Worm (Caenorhabditis elegans): ENCODE measurements around the gene F12E12.6.

Gene F12E12.6

DNA sequence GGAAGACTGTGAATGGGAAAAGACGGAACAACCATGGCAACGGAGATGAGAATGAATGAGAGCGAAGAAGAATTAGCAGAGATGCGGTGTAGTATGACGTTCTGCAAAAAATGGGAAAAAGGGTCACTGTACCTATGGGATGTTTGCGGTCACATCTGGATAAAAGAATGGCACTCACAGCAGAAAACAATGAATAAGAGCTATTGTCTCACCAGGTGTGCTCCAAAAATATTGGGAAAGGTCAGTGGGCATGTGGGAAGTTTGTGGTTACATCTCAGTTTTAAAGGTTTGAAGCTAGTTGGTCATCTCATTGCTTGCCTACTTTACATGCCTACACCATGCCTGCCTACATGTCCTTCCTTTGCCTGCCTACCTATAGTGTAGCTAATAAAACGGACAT, 13.9 kb upstream of the F12E12.6 start, which contains the start of gene fbxb-91:
Gene fbxb-91 (minus strand): TSS at position 101 of the 400 bp plus-strand sequence.
- no peak for TF ChIP-seq unc-62 (GFP tag; optimal IDR thresholded peaks at IDR 0.05)

DNA sequence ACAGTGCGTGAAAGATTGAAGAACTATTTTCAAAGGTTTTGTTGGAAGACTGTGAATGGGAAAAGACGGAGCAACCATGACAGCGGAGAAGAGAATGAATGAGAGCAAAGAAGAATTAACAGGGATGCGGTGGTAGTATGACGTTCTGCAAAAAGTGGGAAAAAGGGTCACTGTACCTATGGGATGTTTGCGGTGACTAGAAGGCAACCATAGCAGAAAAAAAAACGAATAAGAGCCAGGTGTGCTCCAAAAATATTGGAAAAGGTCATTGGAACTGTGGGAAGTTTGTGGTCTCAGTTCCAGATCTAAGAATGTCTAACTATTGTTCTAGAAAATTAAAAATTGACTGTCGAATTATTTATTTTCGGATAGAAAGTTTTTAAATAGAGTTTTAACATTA, 12.0 kb upstream of the F12E12.6 start, which contains the start of gene fbxb-90:
Gene fbxb-90 (minus strand): TSS at position 101 of the 400 bp plus-strand sequence.
- no peak for TF ChIP-seq unc-62 (GFP tag; optimal IDR thresholded peaks at IDR 0.05)

DNA sequence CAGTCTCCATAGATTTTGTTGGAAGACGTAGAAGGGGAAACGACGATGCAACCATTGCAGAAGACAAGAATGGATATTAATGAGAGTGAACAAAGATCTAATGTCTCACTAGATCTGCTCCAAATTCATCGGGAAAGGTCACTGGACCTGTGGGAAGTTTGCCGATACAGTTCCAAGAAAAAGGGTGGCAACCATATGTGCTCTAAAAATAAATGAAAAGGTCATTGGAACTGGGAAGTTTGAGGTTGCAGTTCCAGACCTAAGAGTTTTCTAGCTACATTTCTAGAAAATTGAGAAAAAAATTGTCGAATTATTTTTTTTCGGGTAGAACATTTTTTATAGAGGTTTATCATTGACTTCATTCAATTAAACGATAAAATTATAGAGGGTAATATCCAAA, 10.7 kb upstream of the F12E12.6 start, which contains the start of gene fbxb-92:
Gene fbxb-92 (minus strand): TSS at position 101 of the 400 bp plus-strand sequence.
- no peak for TF ChIP-seq unc-62 (GFP tag; optimal IDR thresholded peaks at IDR 0.05)

DNA sequence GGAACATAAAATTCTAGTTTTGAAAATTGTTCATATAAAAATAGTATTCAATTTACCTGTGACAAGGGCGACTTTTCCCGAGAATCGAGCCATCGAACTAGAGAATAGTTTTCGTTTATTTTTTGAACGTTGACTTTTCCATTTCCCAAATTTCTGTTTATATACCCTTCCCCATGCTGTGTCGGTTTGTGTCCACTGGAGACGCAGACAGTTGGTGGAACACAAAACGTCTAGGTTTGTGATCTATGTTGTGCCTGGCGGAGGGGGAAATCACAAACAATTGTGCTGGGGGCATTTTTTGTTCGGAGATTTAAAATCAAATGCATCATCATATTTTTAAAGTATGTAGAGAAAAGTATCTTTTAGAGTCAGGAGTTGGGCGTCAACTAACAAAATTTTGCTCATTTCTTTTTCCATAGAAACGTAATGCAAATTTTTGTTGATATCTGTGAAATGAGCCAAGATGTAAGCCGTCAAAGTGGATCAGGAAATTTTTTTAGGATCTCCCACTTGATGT, 7.0 kb upstream of the F12E12.6 start, which contains the start of gene nta-1:
Gene nta-1 (minus strand): TSS at position 131 of the 517 bp plus-strand sequence.
- no peak for TF ChIP-seq unc-62 (GFP tag; optimal IDR thresholded peaks at IDR 0.05)

DNA sequence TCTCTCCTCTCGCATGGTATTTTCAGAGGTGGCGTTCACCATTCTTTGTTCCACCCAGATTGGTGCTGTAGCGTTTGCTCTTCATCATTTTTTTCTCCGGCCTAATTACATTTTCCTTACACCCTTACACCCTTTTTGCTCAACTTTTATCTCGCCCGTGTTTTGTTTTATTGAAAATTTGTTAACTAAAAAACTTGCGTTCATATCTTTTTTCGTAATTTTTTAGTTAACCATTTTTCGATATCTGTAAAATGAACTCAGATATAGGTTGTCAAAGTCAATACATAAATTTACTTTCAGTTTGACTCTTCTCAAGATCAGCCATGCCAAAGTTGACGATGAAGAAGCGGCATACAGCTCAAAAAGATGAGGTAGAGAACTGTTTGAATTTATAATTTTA, 4.8 kb upstream of the F12E12.6 start, which contains the start of gene F12E12.1:
Gene F12E12.1 (plus strand): TSS at position 301 of the 400 bp plus-strand sequence.
- no peak for TF ChIP-seq unc-62 (GFP tag; optimal IDR thresholded peaks at IDR 0.05)

DNA sequence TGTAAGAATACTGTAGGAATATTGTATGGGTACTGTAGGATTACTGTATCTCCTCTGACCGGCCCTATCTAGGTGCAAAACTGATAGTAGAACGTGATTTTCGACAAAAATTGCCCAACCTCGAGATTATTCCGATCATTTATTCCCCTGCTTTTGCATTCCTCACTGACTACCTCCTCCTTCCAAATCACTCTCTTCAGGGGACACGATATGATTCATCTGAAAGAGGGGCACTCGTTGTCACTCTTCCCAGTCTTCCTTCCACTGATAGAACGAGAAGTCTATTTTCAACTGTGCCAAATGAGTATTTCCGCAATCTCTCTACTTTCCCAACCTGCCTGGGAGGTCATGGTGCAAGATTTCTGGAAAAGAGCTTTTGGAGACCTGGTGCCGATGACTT, 2.9 kb upstream of the F12E12.6 start, which contains the start of gene F12E12.2:
Gene F12E12.2 (plus strand): TSS at position 301 of the 400 bp plus-strand sequence.
- TF ChIP-seq unc-62 (GFP tag; optimal IDR thresholded peaks at IDR 0.05): no peak

DNA sequence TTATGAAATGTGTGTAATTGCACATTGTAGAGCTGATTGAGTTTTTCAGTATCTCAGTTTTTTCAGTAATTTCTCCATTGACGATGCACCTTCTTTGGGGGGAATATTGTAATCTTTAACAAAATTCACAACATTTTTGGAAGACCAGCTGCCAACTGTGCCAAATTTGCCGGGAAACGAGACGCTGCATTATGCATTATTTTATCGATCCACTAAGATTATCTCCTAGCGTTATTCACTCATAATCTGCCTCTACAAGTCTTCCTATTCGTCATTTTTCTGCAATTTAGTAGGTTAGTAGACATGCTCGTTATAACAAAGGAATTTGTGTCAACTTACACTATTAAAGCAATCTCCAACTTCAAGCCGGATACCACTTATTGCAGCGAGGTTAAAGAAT, 5.0 kb downstream of the F12E12.6 start, which contains the start of the genes sdz-12 and bath-31:
Gene sdz-12 (minus strand): TSS at position 101 of the 400 bp plus-strand sequence.
Gene bath-31 (plus strand): TSS at position 251 of the 400 bp plus-strand sequence.
- TF ChIP-seq unc-62 (GFP tag; optimal IDR thresholded peaks at IDR 0.05): no peak

DNA sequence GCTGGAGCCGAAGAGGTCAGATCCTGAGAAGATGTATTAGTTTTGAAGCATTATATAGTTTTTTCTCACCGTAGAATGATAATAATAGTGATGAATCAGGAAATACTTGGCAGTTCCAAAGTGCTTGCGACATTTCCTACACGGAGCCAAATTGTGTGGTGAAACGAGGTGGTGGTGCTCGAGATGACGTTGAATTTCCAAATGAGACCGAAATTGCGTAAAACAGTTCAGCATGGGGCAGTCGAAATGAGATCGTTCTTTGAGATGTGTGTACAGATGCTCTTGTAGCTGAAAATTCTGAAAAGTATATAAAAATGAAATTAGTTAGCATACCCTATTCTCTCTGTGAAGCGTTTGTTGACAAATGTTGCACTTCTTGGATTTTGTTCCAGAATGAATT, 8.7 kb downstream of the F12E12.6 start, which contains the start of gene C46E10.8:
Gene C46E10.8 (minus strand): TSS at position 101 of the 400 bp plus-strand sequence.
- no peak for TF ChIP-seq unc-62 (GFP tag; optimal IDR thresholded peaks at IDR 0.05)

DNA sequence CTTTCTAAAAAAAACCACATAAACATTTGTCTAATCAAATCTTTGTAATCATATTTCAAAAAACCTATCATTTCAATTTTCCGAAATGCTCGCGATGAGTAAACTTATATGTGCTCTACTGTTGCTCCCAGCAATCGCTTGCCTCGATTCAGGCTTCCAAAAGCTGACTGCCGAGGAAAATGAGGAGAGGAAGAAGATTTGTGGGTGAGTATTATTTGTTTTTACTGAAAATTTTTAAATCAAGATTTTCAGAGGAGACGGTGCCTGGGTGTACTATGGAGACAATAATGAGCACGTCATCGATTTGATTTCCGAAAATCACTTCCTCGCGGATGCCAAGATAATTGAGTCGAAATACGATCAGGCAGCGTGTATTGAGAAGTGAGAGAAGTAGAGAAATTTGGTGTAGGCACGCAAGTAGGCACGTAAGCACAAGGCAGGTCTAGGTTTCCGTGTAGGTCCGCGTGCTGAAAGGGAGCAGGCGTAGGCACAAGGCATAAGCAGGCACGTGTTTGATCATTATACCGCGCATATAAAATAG, 12.5 kb downstream of the F12E12.6 start, which contains the start of gene C46E10.1:
Gene C46E10.1 (plus strand): TSS at position 51 of the 541 bp plus-strand sequence.
- TF ChIP-seq unc-62 (GFP tag; optimal IDR thresholded peaks at IDR 0.05): no peak

DNA sequence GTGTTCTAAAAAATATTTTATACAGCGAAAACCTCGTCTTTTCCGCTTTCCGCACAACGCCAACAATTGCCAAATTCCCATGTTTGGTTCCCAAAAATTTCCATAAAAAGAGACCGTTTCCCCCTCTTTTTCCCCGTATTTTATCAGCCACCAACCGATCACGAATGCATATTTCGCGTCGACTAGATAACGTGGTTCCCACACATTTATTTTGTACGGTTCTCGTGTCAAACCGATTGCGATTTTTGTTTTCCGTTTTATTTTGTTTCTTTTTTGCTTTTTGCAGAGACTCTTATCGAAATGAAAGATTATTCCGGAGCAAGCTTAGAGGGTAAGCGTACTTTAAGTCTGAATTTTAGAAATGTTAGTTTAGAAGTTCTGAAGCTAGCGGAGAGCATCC, 15.7 kb downstream of the F12E12.6 start, which contains the start of gene C46E10.3:
Gene C46E10.3 (plus strand): TSS at position 301 of the 400 bp plus-strand sequence.
- TF ChIP-seq unc-62 (GFP tag; optimal IDR thresholded peaks at IDR 0.05): no peak

DNA sequence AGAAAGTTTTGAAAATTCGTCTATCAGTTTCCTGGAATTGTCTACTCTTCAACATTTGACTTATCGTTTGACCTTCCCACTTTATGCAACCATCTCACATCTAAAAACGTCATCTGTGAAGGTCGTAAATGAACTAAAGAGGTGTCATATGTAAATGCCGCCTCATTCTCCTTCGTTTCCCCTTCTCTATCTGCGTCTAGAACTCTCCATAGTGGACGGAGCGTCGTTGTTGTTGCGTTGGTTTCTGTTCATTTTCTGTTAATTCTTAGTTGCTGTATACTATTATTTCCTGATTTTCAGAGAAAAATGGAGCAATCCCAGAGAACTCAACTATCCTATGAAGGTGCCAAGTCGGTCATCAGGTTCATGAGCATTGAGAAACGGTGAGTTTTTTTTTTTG, 19.8 kb downstream of the F12E12.6 start, which contains the start of gene fbxc-52:
Gene fbxc-52 (plus strand): TSS at position 301 of the 400 bp plus-strand sequence.
- TF ChIP-seq unc-62 (GFP tag; optimal IDR thresholded peaks at IDR 0.05): no peak

DNA sequence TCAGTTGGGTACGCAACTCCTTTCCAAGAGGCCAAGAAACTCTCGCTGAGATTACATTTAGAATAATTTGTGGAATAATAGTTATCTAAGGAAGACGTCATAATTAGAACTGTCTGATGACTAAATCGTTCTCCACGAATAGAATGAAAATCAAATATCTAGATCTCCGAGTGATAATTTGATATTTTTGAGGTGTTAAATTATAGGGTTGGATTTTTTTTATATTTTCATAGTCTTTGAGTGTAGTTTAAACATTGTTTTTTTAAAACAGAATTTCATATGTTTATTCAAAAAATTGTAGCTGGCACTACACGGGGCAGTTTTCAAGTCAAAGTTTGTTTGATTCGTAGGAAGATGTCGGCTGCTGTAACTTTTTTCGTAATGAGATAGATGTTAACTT, 20.3 kb downstream of the F12E12.6 start, which contains the start of gene srh-99:
Gene srh-99 (minus strand): TSS at position 101 of the 400 bp plus-strand sequence.
- no peak for TF ChIP-seq unc-62 (GFP tag; optimal IDR thresholded peaks at IDR 0.05)

DNA sequence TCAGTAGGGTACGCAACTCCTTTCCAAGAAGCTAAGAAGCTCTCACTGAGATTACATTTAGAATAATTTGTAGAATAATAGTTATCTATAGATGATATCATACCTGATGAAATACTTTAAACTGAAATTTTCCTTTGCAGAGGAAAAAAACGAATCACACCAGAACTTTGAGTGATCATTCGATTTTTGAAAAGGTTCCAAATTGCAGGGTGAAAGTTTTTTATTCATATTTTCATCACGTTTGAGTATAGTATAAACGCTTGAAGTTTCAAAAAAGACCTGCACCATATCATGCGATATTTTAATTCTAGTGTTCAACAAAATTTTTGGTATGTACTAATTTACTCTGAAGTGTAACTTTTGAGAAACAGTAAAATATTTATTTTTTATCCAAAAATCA, 22.1 kb downstream of the F12E12.6 start, which contains the start of gene srh-100:
Gene srh-100 (minus strand): TSS at position 101 of the 400 bp plus-strand sequence.
- no peak for TF ChIP-seq unc-62 (GFP tag; optimal IDR thresholded peaks at IDR 0.05)

DNA sequence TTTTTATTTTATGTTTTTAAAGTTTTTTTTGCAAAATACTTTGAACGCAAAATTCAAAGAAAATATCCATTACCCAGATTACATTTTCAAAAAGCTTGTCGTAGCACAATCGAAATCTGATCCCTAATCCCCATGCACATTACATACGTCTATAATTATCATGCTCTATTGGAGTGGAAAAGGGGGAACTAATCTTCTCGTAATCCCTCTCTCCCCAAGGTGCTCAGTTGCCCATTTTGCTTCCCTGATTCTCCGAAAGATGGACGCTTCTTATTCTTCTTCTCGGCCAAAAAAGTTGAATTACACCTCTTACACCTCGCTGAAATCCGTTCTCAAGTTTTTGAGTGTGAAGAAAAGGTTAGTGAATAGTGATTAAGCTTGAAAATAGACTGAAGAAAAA, 25.7 kb downstream of the F12E12.6 start, which contains the start of gene fbxc-53:
Gene fbxc-53 (plus strand): TSS at position 245 of the 400 bp plus-strand sequence.
- TF ChIP-seq unc-62 (GFP tag; optimal IDR thresholded peaks at IDR 0.05): no peak

DNA sequence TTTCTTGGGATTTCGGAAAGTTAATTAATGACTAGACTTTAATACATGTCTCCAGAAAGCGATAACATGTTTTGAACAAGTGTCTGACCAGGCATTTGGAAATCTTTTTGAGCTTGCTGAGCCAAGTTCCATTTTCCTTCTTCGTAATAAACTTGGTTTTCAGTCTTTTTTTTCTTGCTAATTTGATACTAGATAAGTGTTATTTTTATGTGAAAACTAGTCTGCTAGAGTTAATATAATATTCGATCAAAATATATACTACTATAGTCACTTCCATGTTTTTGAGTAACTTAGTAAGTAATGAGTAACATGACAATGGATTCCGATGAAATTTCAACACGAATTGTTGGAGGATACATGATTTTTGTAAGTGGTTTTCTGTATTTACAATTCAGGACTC, 27.5 kb downstream of the F12E12.6 start, which contains the start of gene srx-110:
Gene srx-110 (plus strand): TSS at position 301 of the 400 bp plus-strand sequence.
- no peak for TF ChIP-seq unc-62 (GFP tag; optimal IDR thresholded peaks at IDR 0.05)

DNA sequence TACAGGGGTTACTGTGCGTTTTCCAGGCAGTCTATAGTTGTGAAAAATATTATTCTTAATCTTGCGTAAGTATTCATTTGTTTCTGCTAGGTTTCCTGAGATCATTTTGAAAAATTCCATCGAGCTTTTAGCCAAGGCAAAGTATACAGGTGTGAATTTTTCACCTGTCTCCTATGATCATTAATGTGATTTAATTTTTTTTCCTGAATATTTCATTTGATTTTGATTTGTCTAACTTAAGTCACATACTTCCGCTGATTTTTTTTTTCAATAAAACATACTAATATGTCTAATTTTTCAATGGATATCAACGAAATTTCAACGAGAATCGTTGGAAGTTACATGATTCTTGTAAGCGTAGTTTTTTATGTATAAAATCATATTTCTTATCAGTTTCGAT, 31.4 kb downstream of the F12E12.6 start, which contains the start of gene srx-108:
Gene srx-108 (plus strand): TSS at position 301 of the 400 bp plus-strand sequence.
- TF ChIP-seq unc-62 (GFP tag; optimal IDR thresholded peaks at IDR 0.05): no peak

Measured in whole organism, dauer.